Worm (Caenorhabditis elegans) whole organism, midembryonic: Measurements from ENCODE around the gene seb-3.

ENCODE experiments used
- T22C8.4 ChIP-seq: fragments of 200-800 bp; sonication (Bioruptor generic); IDR thresholded peaks from 2 replicates; pipeline ENCODE4 v1.3.6; 2022; ENCODE audit warnings: missing genetic modification characterization, missing compliant biosample characterization
- cog-1 ChIP-seq: sonication (generic microtip); optimal IDR thresholded peaks from 2 replicates; lab custom pipeline; 2016; ENCODE audit warnings: missing genetic modification characterization, missing compliant biosample characterization
- flt-1 ChIP-seq: fragments of 200-800 bp; sonication (Bioruptor generic); IDR thresholded peaks from 2 replicates; pipeline ENCODE4 v1.3.6; 2022; ENCODE audit warnings: missing genetic modification characterization, missing compliant biosample characterization
- klf-2 ChIP-seq: fragments of 200-800 bp; sonication (Bioruptor generic); conservative IDR thresholded peaks from 2 replicates; pipeline ENCODE4 v1.3.6; 2022; ENCODE audit warnings: missing genetic modification reagents, missing genetic modification characterization, missing compliant biosample characterization
- ztf-23 ChIP-seq: fragments of 200-800 bp; sonication (Bioruptor generic); IDR thresholded peaks from 2 replicates; pipeline ENCODE4 v1.3.6; 2022; ENCODE audit warnings: missing genetic modification reagents, missing genetic modification characterization, missing compliant biosample characterization

DNA sequence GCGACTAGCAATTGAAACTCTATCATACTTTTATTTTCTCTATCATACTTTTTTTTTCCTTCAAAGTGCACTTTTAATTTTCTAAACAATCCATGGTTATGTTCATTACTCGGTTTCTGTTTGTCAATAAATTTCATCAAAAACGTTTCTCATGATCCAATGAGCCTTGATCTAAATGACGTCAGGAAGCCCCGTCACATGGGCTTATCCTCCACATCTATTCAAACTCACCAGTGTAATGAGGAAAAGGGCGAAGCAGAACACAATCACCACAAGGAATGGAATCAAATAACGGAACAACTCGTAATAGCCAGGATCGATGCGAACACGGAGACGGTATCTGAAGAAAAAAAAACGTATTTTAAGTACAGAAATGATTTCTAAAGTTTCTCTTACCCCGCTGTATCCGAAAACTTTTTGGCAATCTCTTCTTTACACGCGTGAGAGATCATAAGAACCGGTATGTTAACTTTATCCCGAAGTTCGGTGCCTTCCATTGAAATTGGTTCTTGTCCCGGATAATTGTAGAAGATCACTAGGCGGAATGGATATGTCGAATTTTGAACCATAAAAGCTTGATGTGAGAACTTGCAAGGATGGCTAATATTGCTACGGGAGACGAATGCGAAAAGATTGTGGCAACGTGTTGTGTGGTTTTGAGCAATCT lies 13.1 kb downstream of the seb-3 start:
- TF ChIP-seq flt-1 (GFP tag; lab: Robert Waterston, UW) (no peak), klf-2 (GFP tag; lab: Robert Waterston, UW) (no peak), ztf-23 (GFP tag; lab: Robert Waterston, UW) (no peak), T22C8.4 (no peak), cog-1 (tag; lab: Kevin White, UChicago) (no peak)
